Worm (Caenorhabditis elegans) whole organism, L4 larva: ENCODE data around the gene C16C8.19.

ENCODE experiments used
- F10B5.3 ChIP-seq: sonication (generic microtip); optimal IDR thresholded peaks from 2 replicates; lab custom pipeline; 2016; ENCODE audit warnings: mild to moderate bottlenecking, missing genetic modification characterization, missing compliant biosample characterization
- Y105C5A.15 ChIP-seq: fragments of 200-800 bp; sonication (Bioruptor generic); IDR thresholded peaks from 2 replicates; pipeline ENCODE4 v1.3.6; 2022; ENCODE audit warnings: missing genetic modification characterization, missing compliant biosample characterization
- Y5F2A.4 ChIP-seq: fragments of 200-800 bp; sonication (Bioruptor generic); optimal IDR thresholded peaks from 2 replicates; lab custom pipeline; 2018; ENCODE audit warnings: mild to moderate bottlenecking, missing genetic modification characterization, missing compliant biosample characterization
- aly-2 ChIP-seq: sonication (generic microtip); optimal IDR thresholded peaks from 2 replicates; lab custom pipeline; 2018; ENCODE audit warnings: missing biosample characterization, missing genetic modification characterization
- ceh-20 ChIP-seq: fragments of 200-800 bp; sonication (Bioruptor generic); IDR thresholded peaks from 2 replicates; pipeline ENCODE4 v1.3.6; 2022; ENCODE audit warnings: missing genetic modification reagents, missing genetic modification characterization, missing compliant biosample characterization
- ceh-28 ChIP-seq: fragments of 150-350 bp; optimal IDR thresholded peaks from 2 replicates; lab custom pipeline; 2014; ENCODE audit warnings: missing biosample characterization, missing genetic modification reagents, missing genetic modification characterization
- ctbp-1 ChIP-seq: fragments of 200-800 bp; sonication (Bioruptor generic); IDR thresholded peaks from 2 replicates; pipeline ENCODE4 v1.3.6; 2022; ENCODE audit warnings: missing genetic modification reagents, missing genetic modification characterization, missing compliant biosample characterization
- daf-12 ChIP-seq: fragments of 150-350 bp; optimal IDR thresholded peaks from 2 replicates; lab custom pipeline; 2014; ENCODE audit warnings: missing biosample characterization, missing genetic modification reagents, missing genetic modification characterization
- daf-19 ChIP-seq: fragments of 200-800 bp; sonication (Bioruptor generic); conservative IDR thresholded peaks from 2 replicates; pipeline ENCODE4 v1.3.6; 2022; ENCODE audit warnings: missing genetic modification characterization, missing compliant biosample characterization
- daf-8 ChIP-seq: fragments of 200-800 bp; sonication (Bioruptor generic); IDR thresholded peaks from 2 replicates; pipeline ENCODE4 v1.3.6; 2022; ENCODE audit warnings: missing genetic modification characterization, missing compliant biosample characterization
- dmd-6 ChIP-seq: fragments of 200-800 bp; sonication (Bioruptor generic); IDR thresholded peaks from 2 replicates; pipeline ENCODE4 v1.3.6; 2022; ENCODE audit warnings: missing genetic modification reagents, missing genetic modification characterization, missing compliant biosample characterization
- dmd-8 ChIP-seq: fragments of 200-800 bp; sonication (Bioruptor generic); IDR thresholded peaks from 2 replicates; pipeline ENCODE4 v1.3.6; 2022; ENCODE audit warnings: missing genetic modification characterization, missing compliant biosample characterization
- duxl-1 ChIP-seq: sonication (generic microtip); optimal IDR thresholded peaks from 2 replicates; lab custom pipeline; 2016; ENCODE audit warnings: mild to moderate bottlenecking, missing genetic modification characterization, moderate library complexity, missing compliant biosample characterization; ENCODE audit not compliant: poor library complexity
- dve-1 ChIP-seq: sonication (generic microtip); optimal IDR thresholded peaks from 2 replicates; lab custom pipeline; 2017; ENCODE audit warnings: antibody characterized with exemption, mild to moderate bottlenecking, missing genetic modification characterization, missing compliant biosample characterization; ENCODE audit not compliant: insufficient read depth
- gei-8 ChIP-seq: fragments of 200-800 bp; sonication (Bioruptor generic); optimal IDR thresholded peaks from 2 replicates; lab custom pipeline; 2018; ENCODE audit warnings: mild to moderate bottlenecking, missing genetic modification characterization, missing compliant biosample characterization
- hmg-1.1 ChIP-seq: fragments of 200-800 bp; sonication (Bioruptor generic); IDR thresholded peaks from 2 replicates; pipeline ENCODE4 v1.3.6; 2022; ENCODE audit warnings: missing genetic modification reagents, missing genetic modification characterization, missing compliant biosample characterization
- jun-1 ChIP-seq: fragments of 150-350 bp; optimal IDR thresholded peaks from 2 replicates; lab custom pipeline; 2014; ENCODE audit warnings: missing biosample characterization, missing genetic modification reagents, missing genetic modification characterization
- lin-29 ChIP-seq: fragments of 200-800 bp; sonication (Bioruptor generic); IDR thresholded peaks from 2 replicates; pipeline ENCODE4 v1.3.6; 2022; ENCODE audit warnings: missing genetic modification reagents, missing genetic modification characterization, missing compliant biosample characterization
- mdl-1 ChIP-seq, 2 experiments: fragments of 150-350 bp in 1 of 2; sonication (generic microtip) in 1 of 2; optimal IDR thresholded peaks; 2 replicates each; lab custom pipeline; 2014 to 2017; ENCODE audit warnings: missing biosample characterization in 2 of 2, missing genetic modification characterization in 2 of 2
- mxl-3 ChIP-seq: fragments of 200-800 bp; sonication (Bioruptor generic); optimal IDR thresholded peaks from 2 replicates; lab custom pipeline; 2018; ENCODE audit warnings: mild to moderate bottlenecking, missing genetic modification characterization, missing compliant biosample characterization
- nhr-11 ChIP-seq: fragments of 150-350 bp; optimal IDR thresholded peaks from 2 replicates; lab custom pipeline; 2014; ENCODE audit warnings: missing biosample characterization, missing genetic modification characterization
- nhr-25 ChIP-seq: sonication (generic microtip); optimal IDR thresholded peaks from 2 replicates; lab custom pipeline; 2017; ENCODE audit warnings: missing genetic modification characterization, mild to moderate bottlenecking, missing compliant biosample characterization, antibody characterized with exemption, moderate library complexity, borderline replicate concordance; ENCODE audit not compliant: insufficient read depth
- nhr-28 ChIP-seq: fragments of 150-350 bp; optimal IDR thresholded peaks from 2 replicates; lab custom pipeline; 2014; ENCODE audit warnings: missing biosample characterization, missing genetic modification characterization
- nhr-42 ChIP-seq: fragments of 200-800 bp; sonication (Bioruptor generic); IDR thresholded peaks from 2 replicates; pipeline ENCODE4 v1.3.6; 2022; ENCODE audit warnings: missing genetic modification characterization, missing compliant biosample characterization
- nhr-48 ChIP-seq: sonication (generic microtip); optimal IDR thresholded peaks from 2 replicates; lab custom pipeline; 2016; ENCODE audit warnings: mild to moderate bottlenecking, missing genetic modification characterization, missing compliant biosample characterization
- nhr-77 ChIP-seq: fragments of 150-350 bp; optimal IDR thresholded peaks from 2 replicates; lab custom pipeline; 2014; ENCODE audit warnings: missing biosample characterization, missing genetic modification characterization
- php-3 ChIP-seq: fragments of 200-800 bp; sonication (Bioruptor generic); IDR thresholded peaks from 2 replicates; pipeline ENCODE4 v1.3.6; 2022; ENCODE audit warnings: missing genetic modification reagents, missing genetic modification characterization, missing compliant biosample characterization
- pqm-1 ChIP-seq: sonication (generic microtip); optimal IDR thresholded peaks from 2 replicates; lab custom pipeline; 2017; ENCODE audit warnings: missing biosample characterization, missing genetic modification characterization
- rbr-2 ChIP-seq: sonication (generic microtip); optimal IDR thresholded peaks from 2 replicates; lab custom pipeline; 2016; ENCODE audit warnings: missing genotype, missing genetic modification characterization, missing compliant biosample characterization
- sdz-12 ChIP-seq: fragments of 200-800 bp; sonication (Bioruptor generic); optimal IDR thresholded peaks from 2 replicates; lab custom pipeline; 2018; ENCODE audit warnings: mild to moderate bottlenecking, missing genetic modification characterization, missing compliant biosample characterization
- skn-1 ChIP-seq: fragments of 150-350 bp; optimal IDR thresholded peaks from 2 replicates; lab custom pipeline; 2014; ENCODE audit warnings: missing biosample characterization, missing genetic modification characterization
- snpc-4 ChIP-seq: fragments of 150-350 bp; optimal IDR thresholded peaks from 2 replicates; lab custom pipeline; 2014; ENCODE audit warnings: missing biosample characterization, missing genetic modification characterization
- spr-1 ChIP-seq: sonication (generic microtip); optimal IDR thresholded peaks from 2 replicates; lab custom pipeline; 2016; ENCODE audit warnings: mild to moderate bottlenecking, missing genetic modification characterization, missing compliant biosample characterization
- tra-1 ChIP-seq: fragments of 200-800 bp; sonication (Bioruptor generic); IDR thresholded peaks from 2 replicates; pipeline ENCODE4 v1.3.6; 2022; ENCODE audit warnings: missing genetic modification reagents, missing genetic modification characterization, missing compliant biosample characterization
- unc-39 ChIP-seq: sonication (generic microtip); optimal IDR thresholded peaks from 2 replicates; lab custom pipeline; 2017; ENCODE audit warnings: missing biosample characterization, missing genetic modification characterization
- unc-62 ChIP-seq, 3 experiments: fragments of 150-350 bp in 1 of 3; sonication (generic microtip); optimal IDR thresholded peaks in 2 of 3; peaks in 1 of 3; 1 replicate in 1 of 3; 2 replicates in 2 of 3; lab custom pipeline; 2014 to 2017; ENCODE audit warnings: missing biosample characterization in 3 of 3, missing genetic modification characterization in 3 of 3, missing genetic modification reagents in 3 of 3, missing genotype in 1 of 3
- zfp-3 ChIP-seq: fragments of 200-800 bp; sonication (Bioruptor generic); conservative IDR thresholded peaks from 2 replicates; pipeline ENCODE4 v1.3.6; 2022; ENCODE audit warnings: missing genetic modification reagents, missing genetic modification characterization, missing compliant biosample characterization
- zip-11 ChIP-seq: fragments of 200-800 bp; sonication (Bioruptor generic); IDR thresholded peaks from 2 replicates; pipeline ENCODE4 v1.3.6; 2022; ENCODE audit warnings: missing genetic modification characterization, missing compliant biosample characterization
- ztf-11 ChIP-seq: fragments of 150-350 bp; optimal IDR thresholded peaks from 2 replicates; lab custom pipeline; 2014; ENCODE audit warnings: missing biosample characterization, missing genetic modification characterization

The C16C8.19 gene

DNA sequence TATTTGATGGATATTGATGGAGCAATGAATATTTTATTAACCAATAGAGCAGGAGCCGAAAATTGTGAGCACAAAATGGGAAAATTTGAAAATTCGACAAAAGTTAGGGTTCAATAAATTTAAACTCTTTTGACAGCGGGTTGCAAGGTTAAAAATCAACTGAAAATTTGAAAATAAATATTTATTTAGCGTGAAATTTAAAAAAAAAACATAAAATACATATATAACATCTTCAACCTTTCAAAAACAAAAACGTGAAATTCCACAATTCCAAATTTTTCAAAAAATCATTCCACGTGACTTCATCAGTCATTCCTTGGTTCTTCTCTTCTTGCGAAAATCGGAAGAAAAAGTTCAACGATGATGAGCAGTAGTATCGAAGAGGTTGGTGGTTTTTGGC is 28.9 kb upstream of the C16C8.19 start, which contains the start of gene C16C8.18:
TSS of gene C16C8.18 (plus strand) at position 301 of the 400 bp plus-strand sequence.
- TF ChIP-seq nhr-48 (tag; lab: Kevin White, UChicago) = no peak
- TF ChIP-seq unc-62 (GFP tag; optimal IDR thresholded peaks at IDR 0.05 in 1 of 2; lab: Kevin White, UChicago) = no peak
- no peak for TF ChIP-seq unc-62 (tag; optimal IDR thresholded peaks at IDR 0.05; lab: Kevin White, UChicago)
- TF ChIP-seq unc-39 (tag; lab: Kevin White, UChicago) = no peak
- no peak for TF ChIP-seq Y105C5A.15
- no peak for TF ChIP-seq ceh-20 (GFP tag; lab: Robert Waterston, UW)
- TF ChIP-seq daf-12 (tag; lab: Kevin White, UChicago) = no peak
- TF ChIP-seq, all 104 proteins: peak for 0

DNA sequence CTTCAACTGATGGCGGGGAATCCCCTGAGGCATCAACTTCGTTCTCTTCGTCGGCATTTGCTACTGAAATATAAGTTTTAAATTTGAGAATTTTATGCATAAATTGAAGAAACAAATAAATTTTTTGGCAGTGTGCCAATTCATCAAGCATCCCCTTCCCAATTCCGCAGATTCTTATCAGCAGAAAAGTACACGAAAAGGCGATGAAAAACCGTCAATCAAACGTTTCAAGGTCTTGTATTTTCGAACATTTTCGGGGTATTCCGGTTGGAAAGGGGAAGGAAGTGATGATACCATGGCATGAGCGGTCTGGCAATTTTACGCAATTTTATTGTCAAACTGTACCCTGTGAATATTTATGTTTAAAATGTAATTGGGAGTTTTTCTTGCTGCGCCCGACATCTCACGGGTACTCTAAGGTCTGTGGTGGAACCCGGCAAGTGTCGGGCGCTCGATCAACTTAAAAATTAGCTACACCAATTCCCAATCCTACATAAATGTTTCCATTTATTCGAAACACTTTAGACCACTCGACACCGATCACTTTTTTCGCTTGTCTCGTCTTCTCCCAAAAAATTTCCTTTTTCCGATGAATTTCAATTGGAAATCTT is 23.3 kb upstream of the C16C8.19 start:
- peak; percentile 16 for TF ChIP-seq snpc-4 (tag; lab: Kevin White, UChicago)
- TF ChIP-seq mdl-1 (tag; optimal IDR thresholded peaks at IDR 0.05; lab: Kevin White, UChicago) = no peak
- TF ChIP-seq skn-1 = no peak
- no peak for TF ChIP-seq pqm-1 (tag; lab: Kevin White, UChicago)
- TF ChIP-seq zfp-3 = no peak
- no peak for TF ChIP-seq ztf-11 (tag; lab: Kevin White, UChicago)
- TF ChIP-seq F10B5.3 (tag; lab: Kevin White, UChicago) = no peak
- TF ChIP-seq daf-19 = no peak
- TF ChIP-seq dmd-6 (GFP tag; lab: Robert Waterston, UW) = peak; percentile 55
- TF ChIP-seq jun-1 (tag; lab: Kevin White, UChicago) = no peak
- TF ChIP-seq tra-1 (GFP tag; lab: Robert Waterston, UW) = no peak
- TF ChIP-seq unc-62 (GFP tag; optimal IDR thresholded peaks at IDR 0.05 in 1 of 2; lab: Kevin White, UChicago) = peak in 1 of 2 experiments; percentile 30
- no peak for TF ChIP-seq unc-62 (tag; optimal IDR thresholded peaks at IDR 0.05; lab: Kevin White, UChicago)
- no peak for TF ChIP-seq mxl-3 (GFP tag; lab: Kevin White, UChicago)
- TF ChIP-seq nhr-11 (tag; lab: Kevin White, UChicago) = no peak
- TF ChIP-seq ceh-28 (tag; lab: Kevin White, UChicago) = no peak
- peak; percentile 16 for TF ChIP-seq nhr-25 (tag; lab: Kevin White, UChicago)
- no peak for TF ChIP-seq nhr-77 (tag; lab: Kevin White, UChicago)
- no peak for TF ChIP-seq hmg-1.1 (GFP tag; lab: Robert Waterston, UW)
- TF ChIP-seq ctbp-1 (GFP tag; lab: Robert Waterston, UW) = no peak
- no peak for TF ChIP-seq rbr-2 (tag; lab: Kevin White, UChicago)
- no peak for TF ChIP-seq lin-29 (GFP tag; lab: Robert Waterston, UW)
- no peak for TF ChIP-seq gei-8 (GFP tag; lab: Kevin White, UChicago)
- no peak for TF ChIP-seq php-3 (GFP tag; lab: Robert Waterston, UW)
- TF ChIP-seq dmd-8 (GFP tag; lab: Robert Waterston, UW) = no peak
- no peak for TF ChIP-seq daf-8
- TF ChIP-seq Y5F2A.4 (GFP tag; lab: Kevin White, UChicago) = no peak
- no peak for TF ChIP-seq dve-1 (tag; lab: Kevin White, UChicago)
- no peak for TF ChIP-seq duxl-1 (tag; lab: Kevin White, UChicago)
- TF ChIP-seq nhr-28 (tag; lab: Kevin White, UChicago) = peak; percentile 34

DNA sequence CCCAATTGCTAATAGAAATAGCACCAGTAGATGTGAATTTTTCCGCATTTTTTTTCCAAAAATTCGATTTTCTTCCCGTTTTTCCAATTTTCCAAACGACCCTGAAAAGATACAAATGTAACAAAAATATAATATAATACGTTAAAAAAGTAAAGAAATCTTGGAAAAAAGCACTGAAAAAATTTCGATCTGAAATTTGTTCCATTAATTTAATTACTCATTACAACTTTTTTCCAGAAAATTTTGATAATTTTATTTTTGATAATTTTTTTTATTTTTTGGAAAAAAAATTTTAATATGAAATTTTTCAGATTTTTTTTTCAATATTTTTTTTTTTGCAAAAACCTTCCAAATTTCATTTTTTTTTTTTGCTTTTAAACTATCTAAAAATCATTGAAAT is 21.9 kb upstream of the C16C8.19 start, which contains the start of gene skpo-2:
TSS of gene skpo-2 (minus strand) at position 101 of the 400 bp plus-strand sequence.
- TF ChIP-seq sdz-12 (GFP tag; lab: Kevin White, UChicago) (no peak), aly-2 (tag; lab: Kevin White, UChicago) (no peak), mdl-1 (tag; optimal IDR thresholded peaks at IDR 0.05; lab: Kevin White, UChicago) (no peak), nhr-42 (GFP tag; lab: Robert Waterston, UW) (no peak), zip-11 (GFP tag; lab: Robert Waterston, UW) (no peak), ctbp-1 (GFP tag; lab: Robert Waterston, UW) (no peak), spr-1 (tag; lab: Kevin White, UChicago) (no peak), ztf-11 (tag; lab: Kevin White, UChicago) (no peak), daf-12 (tag; lab: Kevin White, UChicago) (no peak), nhr-77 (tag; lab: Kevin White, UChicago) (no peak), Y105C5A.15 (no peak)
